Worm (Caenorhabditis elegans) whole organism, late embryonic: ENCODE data around the gene F54D5.17.

ENCODE experiments used
- F13H6.1 ChIP-seq: sonication (generic microtip); optimal IDR thresholded peaks from 2 replicates; lab custom pipeline; 2016; ENCODE audit warnings: missing genetic modification characterization, missing compliant biosample characterization
- K02D7.2 ChIP-seq: sonication (generic microtip); optimal IDR thresholded peaks from 2 replicates; lab custom pipeline; 2017; ENCODE audit warnings: mild to moderate bottlenecking, missing genetic modification characterization, missing compliant biosample characterization
- ama-1 ChIP-seq: fragments of 150-350 bp; optimal IDR thresholded peaks from 2 replicates; lab custom pipeline; 2014
- ceh-6 ChIP-seq: fragments of 200-800 bp; sonication (Bioruptor generic); optimal IDR thresholded peaks from 2 replicates; lab custom pipeline; 2018; ENCODE audit warnings: mild to moderate bottlenecking, missing genetic modification characterization, missing compliant biosample characterization
- elt-2 ChIP-seq: sonication (generic microtip); optimal IDR thresholded peaks from 2 replicates; lab custom pipeline; 2016; ENCODE audit warnings: missing genetic modification reagents, missing genetic modification characterization, missing compliant biosample characterization
- hlh-15 ChIP-seq: sonication (generic microtip); optimal IDR thresholded peaks from 2 replicates; lab custom pipeline; 2016; ENCODE audit warnings: missing genetic modification characterization, missing compliant biosample characterization
- nfya-1 ChIP-seq: sonication (generic microtip); optimal IDR thresholded peaks from 2 replicates; lab custom pipeline; 2017; ENCODE audit warnings: missing genetic modification characterization, mild to moderate bottlenecking, missing compliant biosample characterization, antibody characterized with exemption, moderate library complexity
- pqm-1 ChIP-seq: sonication (generic microtip); optimal IDR thresholded peaks from 2 replicates; lab custom pipeline; 2016; ENCODE audit warnings: missing genetic modification characterization, missing compliant biosample characterization

DNA sequence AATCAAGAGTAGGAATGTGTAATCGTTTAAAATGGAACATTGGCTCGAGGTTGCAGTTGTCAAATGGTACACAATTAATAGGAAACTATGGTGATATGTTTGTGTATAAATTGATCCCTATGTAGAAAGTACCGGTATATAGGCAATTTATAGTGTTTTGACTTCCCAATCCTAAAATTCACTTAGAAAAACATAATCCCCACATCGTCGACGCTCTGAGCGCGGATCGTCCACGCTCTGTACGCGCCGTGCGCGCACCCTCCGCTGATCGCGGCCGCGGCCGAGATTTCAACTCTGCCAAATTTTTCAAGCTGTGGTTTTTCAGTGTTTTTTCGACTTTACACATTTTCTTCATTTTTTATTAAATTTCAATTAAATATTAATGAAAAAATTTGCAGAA, at the start of gene F54D5.17:
- TF ChIP-seq K02D7.2 (no peak), hlh-15 (tag; lab: Kevin White, UChicago) (no peak), elt-2 (tag; lab: Kevin White, UChicago) (no peak), ceh-6 (GFP tag; lab: Kevin White, UChicago) (no peak), pqm-1 (tag; lab: Kevin White, UChicago) (no peak), ama-1 (lab: Kevin White, UChicago) (no peak), nfya-1 (tag; lab: Kevin White, UChicago) (no peak), F13H6.1 (no peak)
